Worm (Caenorhabditis elegans) whole organism, young adult: Measurements from ENCODE around the gene C25F9.9.

ENCODE experiments used
- F52B5.7 ChIP-seq: sonication (generic microtip); optimal IDR thresholded peaks from 2 replicates; lab custom pipeline; 2016; ENCODE audit warnings: mild to moderate bottlenecking, missing genetic modification characterization, missing compliant biosample characterization
- ceh-27 ChIP-seq: fragments of 200-800 bp; sonication (Bioruptor generic); optimal IDR thresholded peaks from 2 replicates; lab custom pipeline; 2018; ENCODE audit warnings: mild to moderate bottlenecking, missing genetic modification characterization, moderate library complexity, missing compliant biosample characterization
- rpc-1 ChIP-seq, 2 experiments: fragments of 150-350 bp in 1 of 2; sonication (generic microtip) in 1 of 2; optimal IDR thresholded peaks; 2 replicates each; lab custom pipeline; 2014 to 2018; ENCODE audit warnings: missing biosample characterization in 1 of 2, missing genetic modification characterization in 1 of 2, missing genetic modification reagents in 1 of 2, missing genotype in 1 of 2
- unc-62 ChIP-seq: fragments of 150-350 bp; optimal IDR thresholded peaks from 2 replicates; lab custom pipeline; 2014; ENCODE audit warnings: missing biosample characterization, missing genetic modification reagents, missing genetic modification characterization
- ztf-18 ChIP-seq: sonication (generic microtip); optimal IDR thresholded peaks from 2 replicates; lab custom pipeline; 2016; ENCODE audit warnings: missing genotype, mild to moderate bottlenecking, missing genetic modification characterization, missing compliant biosample characterization

DNA sequence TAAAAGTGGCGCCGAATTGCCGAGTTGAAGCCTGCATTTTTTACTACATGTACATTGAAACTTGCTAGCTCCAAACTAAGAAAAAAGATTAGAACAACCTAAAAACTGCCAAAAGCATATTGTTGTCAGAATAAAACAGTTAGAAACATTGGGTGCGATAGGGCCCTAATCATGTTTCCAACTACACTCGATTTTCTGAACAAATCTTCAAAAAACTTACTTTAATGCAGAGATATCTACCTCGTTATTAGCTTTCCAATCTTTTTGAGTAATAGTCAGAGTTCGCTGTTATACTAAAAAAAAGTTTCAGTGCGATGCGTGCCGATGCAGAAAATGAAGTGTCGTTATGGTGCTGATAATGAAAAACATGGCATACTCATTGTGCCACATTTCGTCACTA, 39.2 kb downstream of the C25F9.9 start, which contains the start of the genes Y43F8B.13 and Y43F8B.14:
- TF ChIP-seq F52B5.7 (no peak), rpc-1 (optimal IDR thresholded peaks at IDR 0.05; lab: Kevin White, UChicago) (no peak), rpc-1 (tag; optimal IDR thresholded peaks at IDR 0.05; lab: Kevin White, UChicago) (no peak), ceh-27 (GFP tag; lab: Kevin White, UChicago) (no peak), unc-62 (GFP tag; lab: Kevin White, UChicago) (no peak), ztf-18 (tag; lab: Kevin White, UChicago) (no peak)
